Fruit fly (Drosophila melanogaster) whole organism, embryonic: ENCODE results near the gene Irk1.

Experiments used
- CG10366 ChIP-seq: fragments of 200-800 bp; sonication (Bioruptor generic); IDR thresholded peaks from 2 replicates; pipeline ENCODE4 v1.3.6; 2022; ENCODE audit warnings: missing biosample characterization, missing genetic modification characterization
- CG10431 ChIP-seq: fragments of 200-800 bp; sonication (Bioruptor generic); optimal IDR thresholded peaks from 3 replicates; lab custom pipeline; 2018; ENCODE audit warnings: missing biosample characterization, mild to moderate bottlenecking, missing genetic modification characterization
- CG10654 ChIP-seq: fragments of 200-800 bp; sonication (Bioruptor generic); optimal IDR thresholded peaks from 2 replicates; lab custom pipeline; 2016; ENCODE audit warnings: missing biosample characterization, missing genetic modification characterization
- CG10959 ChIP-seq: fragments of 200-800 bp; sonication (Bioruptor generic); IDR thresholded peaks from 2 replicates; pipeline ENCODE4 v1.3.6; 2022; ENCODE audit warnings: missing biosample characterization, missing genetic modification characterization
- CG11504 ChIP-seq: fragments of 200-800 bp; sonication (Bioruptor generic); optimal IDR thresholded peaks from 3 replicates; lab custom pipeline; 2019; ENCODE audit warnings: missing biosample characterization, mild to moderate bottlenecking, missing genetic modification characterization, moderate library complexity
- CG13123 ChIP-seq: fragments of 200-800 bp; sonication (Bioruptor generic); optimal IDR thresholded peaks from 2 replicates; lab custom pipeline; 2016; ENCODE audit warnings: missing biosample characterization, missing genetic modification characterization
- CG13287 ChIP-seq: fragments of 200-800 bp; sonication (Bioruptor generic); IDR thresholded peaks from 2 replicates; pipeline ENCODE4 v1.3.6; 2022; ENCODE audit warnings: missing biosample characterization, missing genetic modification characterization; ENCODE audit not compliant: partially characterized antibody
- CG14667 ChIP-seq: fragments of 200-800 bp; sonication (Bioruptor generic); IDR thresholded peaks from 2 replicates; pipeline ENCODE4 v1.3.6; 2022; ENCODE audit warnings: missing biosample characterization, missing genetic modification characterization
- CG1602 ChIP-seq: fragments of 200-800 bp; sonication (Bioruptor generic); optimal IDR thresholded peaks from 3 replicates; lab custom pipeline; 2016; ENCODE audit warnings: missing biosample characterization, missing genetic modification characterization
- CG17829 ChIP-seq: fragments of 200-800 bp; optimal IDR thresholded peaks from 2 replicates; lab custom pipeline; 2019; ENCODE audit warnings: missing biosample characterization, mild to moderate bottlenecking, missing genetic modification characterization, moderate library complexity
- CG2712 ChIP-seq: fragments of 200-800 bp; optimal IDR thresholded peaks from 3 replicates; lab custom pipeline; 2019; ENCODE audit warnings: missing biosample characterization, mild to moderate bottlenecking, missing genetic modification characterization, moderate library complexity
- CG2875 ChIP-seq: fragments of 200-800 bp; sonication (Bioruptor generic); optimal IDR thresholded peaks from 2 replicates; lab custom pipeline; 2017; ENCODE audit warnings: missing biosample characterization, mild to moderate bottlenecking, missing genetic modification characterization, missing genetic modification reagents
- CG2889 ChIP-seq: fragments of 200-800 bp; sonication (Bioruptor generic); IDR thresholded peaks from 3 replicates; pipeline ENCODE4 v1.3.6; 2022; ENCODE audit warnings: missing biosample characterization, missing genetic modification characterization
- CG3163 ChIP-seq: fragments of 200-800 bp; sonication (Bioruptor generic); optimal IDR thresholded peaks from 3 replicates; lab custom pipeline; 2016; ENCODE audit warnings: missing biosample characterization, missing genetic modification characterization
- CG32767 ChIP-seq: fragments of 200-800 bp; sonication (Bioruptor generic); IDR thresholded peaks from 2 replicates; pipeline ENCODE4 v1.3.6; 2022; ENCODE audit warnings: missing biosample characterization, missing genetic modification characterization
- CG3407 ChIP-seq: fragments of 200-800 bp; sonication (Bioruptor generic); optimal IDR thresholded peaks from 2 replicates; lab custom pipeline; 2018; ENCODE audit warnings: missing biosample characterization, mild to moderate bottlenecking, missing genetic modification characterization
- CG4282 ChIP-seq: fragments of 200-800 bp; sonication (Bioruptor generic); optimal IDR thresholded peaks from 2 replicates; lab custom pipeline; 2016; ENCODE audit warnings: missing biosample characterization, missing genetic modification characterization
- CG4404 ChIP-seq: fragments of 200-800 bp; sonication (Bioruptor generic); IDR thresholded peaks from 2 replicates; pipeline ENCODE4 v1.3.6; 2022; ENCODE audit warnings: missing biosample characterization, missing genetic modification characterization
- CG4820 ChIP-seq: fragments of 200-800 bp; sonication (Bioruptor generic); optimal IDR thresholded peaks from 3 replicates; lab custom pipeline; 2016; ENCODE audit warnings: missing biosample characterization, missing genetic modification characterization
- CG6689 ChIP-seq: fragments of 200-800 bp; sonication (Bioruptor generic); IDR thresholded peaks from 2 replicates; pipeline ENCODE4 v1.3.6; 2022; ENCODE audit warnings: missing biosample characterization, missing genetic modification characterization
- CG6791 ChIP-seq: fragments of 200-800 bp; sonication (Bioruptor generic); IDR thresholded peaks from 3 replicates; pipeline ENCODE4 v1.3.6; 2022; ENCODE audit warnings: missing biosample characterization, missing genetic modification characterization; ENCODE audit not compliant: partially characterized antibody
- CG7745 ChIP-seq: fragments of 200-800 bp; sonication (Bioruptor generic); optimal IDR thresholded peaks from 2 replicates; lab custom pipeline; 2018; ENCODE audit warnings: missing biosample characterization, mild to moderate bottlenecking, missing genetic modification characterization, moderate library complexity
- CG8089 ChIP-seq: fragments of 200-800 bp; sonication (Bioruptor generic); optimal IDR thresholded peaks from 3 replicates; lab custom pipeline; 2016; ENCODE audit warnings: missing biosample characterization, missing genetic modification characterization
- D ChIP-seq, 2 experiments: fragments of 200-800 bp in 1 of 2; fragments of >200 bp in 1 of 2; sonication (Bioruptor generic) in 1 of 2; optimal IDR thresholded peaks; 2 replicates in 1 of 2; 3 replicates in 1 of 2; lab custom pipeline; 2017; ENCODE audit warnings: mild to moderate bottlenecking in 1 of 2, missing biosample characterization in 1 of 2, missing genetic modification characterization in 1 of 2, missing genetic modification reagents in 1 of 2
- D19B ChIP-seq: fragments of 200-800 bp; sonication (Bioruptor generic); optimal IDR thresholded peaks from 2 replicates; lab custom pipeline; 2017; ENCODE audit warnings: missing biosample characterization, mild to moderate bottlenecking, missing genetic modification characterization
- Dfd ChIP-seq, 2 experiments: fragments of >200 bp; optimal IDR thresholded peaks; 2 replicates each; lab custom pipeline; 2017; ENCODE audit warnings: missing biosample characterization in 2 of 2, missing genetic modification characterization in 2 of 2
- Eip74EF ChIP-seq, 2 experiments: fragments of 200-800 bp in 1 of 2; fragments of >200 bp in 1 of 2; sonication (Bioruptor generic) in 1 of 2; optimal IDR thresholded peaks; 2 replicates each; lab custom pipeline; 2017 to 2019; ENCODE audit warnings: missing biosample characterization in 2 of 2, missing genetic modification characterization in 2 of 2, mild to moderate bottlenecking in 1 of 2, moderate library complexity in 1 of 2
- Gug ChIP-seq: fragments of 200-800 bp; sonication (Bioruptor generic); IDR thresholded peaks from 4 replicates; pipeline ENCODE4 v1.3.6; 2022; ENCODE audit warnings: missing biosample characterization, missing genetic modification characterization
- Hsf ChIP-seq: fragments of 200-800 bp; sonication (Bioruptor generic); optimal IDR thresholded peaks from 3 replicates; lab custom pipeline; 2016; ENCODE audit warnings: missing biosample characterization, missing genetic modification characterization
- Mes4 ChIP-seq: fragments of 200-800 bp; sonication (Bioruptor generic); optimal IDR thresholded peaks from 2 replicates; lab custom pipeline; 2016; ENCODE audit warnings: missing biosample characterization, missing genetic modification characterization
- Myb ChIP-seq: fragments of 200-800 bp; sonication (Bioruptor generic); optimal IDR thresholded peaks from 2 replicates; lab custom pipeline; 2016; ENCODE audit warnings: missing biosample characterization, missing genetic modification characterization
- Sin3A ChIP-seq: fragments of >200 bp; optimal IDR thresholded peaks from 2 replicates; lab custom pipeline; 2018
- Spps ChIP-seq: fragments of 200-800 bp; sonication (Bioruptor generic); optimal IDR thresholded peaks from 2 replicates; lab custom pipeline; 2018; ENCODE audit warnings: missing biosample characterization, mild to moderate bottlenecking, missing genetic modification characterization
- ara ChIP-seq: fragments of 200-800 bp; sonication (Bioruptor generic); IDR thresholded peaks from 2 replicates; pipeline ENCODE4 v1.3.6; 2022; ENCODE audit warnings: missing biosample characterization, missing genetic modification characterization
- btn ChIP-seq: fragments of 200-800 bp; sonication (Bioruptor generic); optimal IDR thresholded peaks from 2 replicates; lab custom pipeline; 2016; ENCODE audit warnings: missing biosample characterization, missing genetic modification characterization
- danr ChIP-seq: fragments of 200-800 bp; sonication (Bioruptor generic); IDR thresholded peaks from 2 replicates; pipeline ENCODE4 v1.3.6; 2022; ENCODE audit warnings: missing biosample characterization, missing genetic modification characterization
- fd102C ChIP-seq: fragments of 200-800 bp; sonication (Bioruptor generic); optimal IDR thresholded peaks from 2 replicates; lab custom pipeline; 2018; ENCODE audit warnings: missing biosample characterization, mild to moderate bottlenecking, missing genetic modification characterization, moderate library complexity
- gro ChIP-seq: fragments of 200-800 bp; sonication (Bioruptor generic); optimal IDR thresholded peaks from 2 replicates; lab custom pipeline; 2016; ENCODE audit warnings: missing biosample characterization, missing genetic modification characterization
- nau ChIP-seq: fragments of 200-800 bp; sonication (Bioruptor generic); optimal IDR thresholded peaks from 3 replicates; lab custom pipeline; 2017; ENCODE audit warnings: missing biosample characterization, mild to moderate bottlenecking, missing genetic modification characterization, missing genetic modification reagents
- pho ChIP-seq: fragments of 200-800 bp; sonication (Bioruptor generic); optimal IDR thresholded peaks from 2 replicates; lab custom pipeline; 2016; ENCODE audit warnings: missing biosample characterization, missing genetic modification characterization
- psq ChIP-seq: fragments of 200-800 bp; sonication (Bioruptor generic); optimal IDR thresholded peaks from 2 replicates; lab custom pipeline; 2017; ENCODE audit warnings: missing biosample characterization, missing genetic modification characterization
- ro ChIP-seq: fragments of 200-800 bp; sonication (Bioruptor generic); IDR thresholded peaks from 2 replicates; pipeline ENCODE4 v1.3.6; 2022; ENCODE audit warnings: missing biosample characterization, missing genetic modification characterization
- sqz ChIP-seq: fragments of 200-800 bp; sonication (Bioruptor generic); optimal IDR thresholded peaks from 3 replicates; lab custom pipeline; 2018; ENCODE audit warnings: missing biosample characterization, mild to moderate bottlenecking, missing genetic modification characterization
- tin ChIP-seq: fragments of 200-800 bp; sonication (Bioruptor generic); optimal IDR thresholded peaks from 3 replicates; lab custom pipeline; 2016; ENCODE audit warnings: missing biosample characterization, missing genetic modification characterization
- tna ChIP-seq: fragments of 200-800 bp; sonication (Bioruptor generic); IDR thresholded peaks from 2 replicates; pipeline ENCODE4 v1.3.6; 2022; ENCODE audit warnings: missing biosample characterization, missing genetic modification characterization; ENCODE audit not compliant: partially characterized antibody
- twi ChIP-seq: fragments of 200-800 bp; optimal IDR thresholded peaks from 2 replicates; lab custom pipeline; 2019; ENCODE audit warnings: missing biosample characterization, mild to moderate bottlenecking, missing genetic modification characterization, moderate library complexity
- unc-4 ChIP-seq: fragments of 200-800 bp; sonication (Bioruptor generic); IDR thresholded peaks from 2 replicates; pipeline ENCODE4 v1.3.6; 2022; ENCODE audit warnings: missing biosample characterization, missing genetic modification characterization; ENCODE audit not compliant: partially characterized antibody
- usp ChIP-seq: fragments of >200 bp; optimal IDR thresholded peaks from 2 replicates; lab custom pipeline; 2017; ENCODE audit warnings: missing biosample characterization, missing genetic modification characterization
- vnd ChIP-seq: fragments of 200-800 bp; sonication (Bioruptor generic); IDR thresholded peaks from 3 replicates; pipeline ENCODE4 v1.3.6; 2022; ENCODE audit warnings: missing biosample characterization, missing genetic modification characterization; ENCODE audit not compliant: partially characterized antibody
- yki ChIP-seq: fragments of >200 bp; optimal IDR thresholded peaks from 3 replicates; lab custom pipeline; 2018

The Irk1 gene

dm6 chr3R:23225266-23225665 lies 57.1 kb downstream of the Irk1 start (continued):
- TF ChIP-seq Eip74EF (GFP tag; optimal IDR thresholded peaks at IDR 0.05; lab: Kevin White, UChicago) (no peak), CG10366 (GFP tag; lab: Robert Waterston, UW) (no peak; the same call in 1 of the 2 replicates), CG4282 (GFP tag; lab: Kevin White, UChicago) (no peak), CG7745 (tag; lab: Kevin White, UChicago) (no peak), Dfd (GFP tag; optimal IDR thresholded peaks at IDR 0.05; lab: Kevin White, UChicago) (no peak), btn (GFP tag; lab: Kevin White, UChicago) (no peak), Spps (tag; lab: Kevin White, UChicago) (no peak)
- TF ChIP-seq, all 482 proteins: peak for 163

- TF ChIP-seq gro: peak; percentile 47
- TF ChIP-seq CG3163: peak; percentile 97
- no peak for TF ChIP-seq D19B (GFP tag; lab: Kevin White, UChicago)
- TF ChIP-seq unc-4: peak; percentile 42
- no peak for TF ChIP-seq Hsf
- no peak for TF ChIP-seq pho (GFP tag; lab: Kevin White, UChicago)
- no peak for TF ChIP-seq CG10959 (GFP tag; lab: Robert Waterston, UW)
- TF ChIP-seq ro (GFP tag; lab: Robert Waterston, UW): no peak
- no peak for TF ChIP-seq CG3407 (GFP tag; lab: Kevin White, UChicago)
- TF ChIP-seq CG13287: peak; percentile 55
- no peak for TF ChIP-seq Mes4 (GFP tag; lab: Kevin White, UChicago)
- peak; percentile 72 for TF ChIP-seq yki
- TF ChIP-seq vnd: no peak
- no peak for TF ChIP-seq CG10431 (GFP tag; lab: Kevin White, UChicago)
- peak; percentile 35 for TF ChIP-seq tna (GFP tag; lab: Robert Waterston, UW)
- TF ChIP-seq sqz (GFP tag; lab: Kevin White, UChicago): peak; percentile 57
- no peak for TF ChIP-seq CG11504 (tag; lab: Kevin White, UChicago)
- no peak for TF ChIP-seq Sin3A (lab: Kevin White, UChicago)
- TF ChIP-seq CG2875 (GFP tag; lab: Kevin White, UChicago): no peak
- TF ChIP-seq ara (GFP tag; lab: Robert Waterston, UW): 0 out of 2 replicates have a peak, but pooled peaks have one; percentile 25
- TF ChIP-seq CG6791: peak; percentile 54; the same call in 2 of the 3 replicates
- no peak for TF ChIP-seq CG13123
- TF ChIP-seq twi: no peak
- TF ChIP-seq CG32767 (GFP tag; lab: Robert Waterston, UW): no peak
- TF ChIP-seq fd102C: no peak
- no peak for TF ChIP-seq CG1602
- TF ChIP-seq usp: no peak
- peak; percentile 55 for TF ChIP-seq nau (GFP tag; lab: Kevin White, UChicago)
- TF ChIP-seq psq (GFP tag; lab: Kevin White, UChicago): no peak
- TF ChIP-seq CG8089 (GFP tag; lab: Kevin White, UChicago): no peak
- TF ChIP-seq CG2712 (tag; lab: Kevin White, UChicago): no peak
- TF ChIP-seq tin (GFP tag; lab: Kevin White, UChicago): no peak
- no peak for TF ChIP-seq CG4404
- TF ChIP-seq Gug (GFP tag; lab: Robert Waterston, UW): no peak
- no peak for TF ChIP-seq CG4820 (GFP tag; lab: Kevin White, UChicago)
- TF ChIP-seq danr: no peak
- TF ChIP-seq CG10654 (GFP tag; lab: Kevin White, UChicago): no peak
- TF ChIP-seq CG14667: no peak
- TF ChIP-seq CG2889 (GFP tag; lab: Robert Waterston, UW): no peak
- peak; percentile 15 for TF ChIP-seq Myb (GFP tag; lab: Kevin White, UChicago)
- no peak for TF ChIP-seq D (optimal IDR thresholded peaks at IDR 0.05; lab: Kevin White, UChicago)
- TF ChIP-seq D (GFP tag; optimal IDR thresholded peaks at IDR 0.05; lab: Kevin White, UChicago): no peak
- TF ChIP-seq CG6689 (GFP tag; lab: Robert Waterston, UW): no peak
- TF ChIP-seq CG17829 (tag; lab: Kevin White, UChicago): no peak
Measured at dm6 chr3R:23226521-23227039, 58.5 kb downstream of the Irk1 start, which contains the start of gene cnc. TSS of gene cnc (minus strand) at chr3R:23226711.
